Fruit fly (Drosophila melanogaster): ENCODE measurements around the gene ver.

ver gene

DNA sequence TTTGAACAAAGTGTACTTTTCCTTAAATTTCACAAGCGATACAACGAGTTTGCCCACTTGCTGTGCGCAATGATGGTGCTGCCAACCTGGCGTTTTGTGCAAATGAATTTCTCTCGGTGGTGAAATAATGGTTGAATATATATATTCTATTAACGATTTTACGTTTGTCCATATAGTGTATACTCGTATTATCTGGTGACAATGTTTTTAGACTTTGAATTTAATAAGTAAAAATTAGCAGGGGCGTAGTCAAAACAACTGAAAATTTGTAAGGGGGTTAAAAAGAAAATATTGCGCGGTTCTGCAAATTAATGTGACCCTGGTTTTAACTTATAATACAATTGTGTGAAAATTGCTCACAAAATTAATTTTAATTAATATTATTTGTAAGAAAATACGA, at the start of gene ver, which contains the start of gene Gcn5:
Gene ver (plus strand): TSS at position 47 of the 400 bp plus-strand sequence.
Gene Gcn5 (minus strand): TSS at position 74 of the 400 bp plus-strand sequence.
- TF ChIP-seq CG8301 (tag; optimal IDR thresholded peaks at IDR 0.05) (peak; percentile 95), D1 (tag; optimal IDR thresholded peaks at IDR 0.05) (no peak), EcR (GFP tag; optimal IDR thresholded peaks at IDR 0.05) (peak; percentile 17), gl (tag; optimal IDR thresholded peaks at IDR 0.05) (peak; percentile 83), CG12605 (GFP tag; IDR thresholded peaks at IDR 0.05) (peak; percentile 96), CG32121 (GFP tag; IDR thresholded peaks at IDR 0.05) (peak; percentile 98), CG14655 (GFP tag; optimal IDR thresholded peaks at IDR 0.05) (peak; percentile 97), Pif1B (GFP tag; optimal IDR thresholded peaks at IDR 0.05) (peak; percentile 97), CG10348 (GFP tag; IDR thresholded peaks at IDR 0.05) (peak; percentile 90), CG17806 (tag; optimal IDR thresholded peaks at IDR 0.05) (peak; percentile 94), CG8159 (tag; optimal IDR thresholded peaks at IDR 0.05) (peak; percentile 92), Ets98B (GFP tag; IDR thresholded peaks at IDR 0.05) (peak; percentile 98), Snoo (tag; optimal IDR thresholded peaks at IDR 0.05) (peak; percentile 93), rn (GFP tag; IDR thresholded peaks at IDR 0.05) (peak; percentile 95), CG9948 (tag; optimal IDR thresholded peaks at IDR 0.05) (peak; percentile 93), CG4496 (GFP tag; IDR thresholded peaks at IDR 0.05) (peak; percentile 99), CG15710 (tag; optimal IDR thresholded peaks at IDR 0.05) (peak; percentile 95), fd96Ca (GFP tag; IDR thresholded peaks at IDR 0.05) (peak; percentile 96), Pif1A (GFP tag; optimal IDR thresholded peaks at IDR 0.05) (peak; percentile 96), CG34367 (tag; optimal IDR thresholded peaks at IDR 0.05) (peak; percentile 91), CG13204 (GFP tag; optimal IDR thresholded peaks at IDR 0.05) (no peak)

DNA sequence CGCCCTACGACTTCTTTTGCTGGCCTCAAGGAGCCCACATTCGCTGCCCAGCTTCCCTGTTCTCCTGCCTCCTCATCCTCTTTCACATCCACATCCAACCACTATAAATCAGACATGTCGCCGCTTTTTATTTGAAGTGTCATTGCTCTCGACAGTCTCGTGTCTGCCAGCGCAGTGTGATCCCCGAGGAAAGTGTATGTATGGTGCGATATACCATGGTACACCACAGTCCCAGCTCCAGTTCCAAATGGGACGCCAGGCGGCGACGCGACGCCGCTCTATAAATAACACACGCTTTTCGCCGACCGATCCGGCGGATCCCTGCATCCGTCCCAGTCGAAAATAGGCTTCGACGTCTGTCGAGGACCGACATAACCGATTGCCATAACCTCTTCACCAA, 45.6 kb upstream of the ver start:
- TF ChIP-seq EcR (GFP tag; optimal IDR thresholded peaks at IDR 0.05), result peak; percentile 83
- TF ChIP-seq CG8159 (tag; optimal IDR thresholded peaks at IDR 0.05), result no peak

DNA sequence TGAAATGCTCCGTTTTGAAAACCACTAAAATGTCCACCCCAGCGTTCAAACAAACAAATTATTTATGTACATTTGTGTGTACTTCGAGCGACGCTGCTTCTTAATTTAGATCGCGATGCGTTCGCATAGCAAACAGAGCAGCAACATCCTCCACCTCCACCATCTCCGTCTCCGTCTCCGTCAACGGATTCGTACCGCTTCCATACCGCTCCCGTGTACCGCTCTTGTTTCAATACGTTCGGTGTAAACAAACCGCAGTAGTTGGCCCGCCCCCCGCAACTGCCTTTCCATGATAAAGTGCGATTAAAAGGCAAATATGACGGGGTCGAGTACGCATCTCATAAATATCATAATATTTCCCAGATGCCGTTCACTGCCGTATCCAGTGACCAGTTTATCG, 41.5 kb upstream of the ver start, which contains the start of gene CG33725:
Gene CG33725 (plus strand): TSS at position 364 of the 400 bp plus-strand sequence.
- no peak for TF ChIP-seq CG8159 (tag; optimal IDR thresholded peaks at IDR 0.05)
- no peak for TF ChIP-seq CG9948 (tag; optimal IDR thresholded peaks at IDR 0.05)
- 0 out of 2 replicates have a peak, but pooled peaks have one; percentile 19 for TF ChIP-seq rn (GFP tag; IDR thresholded peaks at IDR 0.05)
- TF ChIP-seq CG10348 (GFP tag; IDR thresholded peaks at IDR 0.05), result no peak
- peak; percentile 57 for TF ChIP-seq CG13204 (GFP tag; optimal IDR thresholded peaks at IDR 0.05)
- no peak for TF ChIP-seq CG4496 (GFP tag; IDR thresholded peaks at IDR 0.05)
- no peak for TF ChIP-seq CG32121 (GFP tag; IDR thresholded peaks at IDR 0.05)
- no peak for TF ChIP-seq EcR (GFP tag; optimal IDR thresholded peaks at IDR 0.05)

DNA sequence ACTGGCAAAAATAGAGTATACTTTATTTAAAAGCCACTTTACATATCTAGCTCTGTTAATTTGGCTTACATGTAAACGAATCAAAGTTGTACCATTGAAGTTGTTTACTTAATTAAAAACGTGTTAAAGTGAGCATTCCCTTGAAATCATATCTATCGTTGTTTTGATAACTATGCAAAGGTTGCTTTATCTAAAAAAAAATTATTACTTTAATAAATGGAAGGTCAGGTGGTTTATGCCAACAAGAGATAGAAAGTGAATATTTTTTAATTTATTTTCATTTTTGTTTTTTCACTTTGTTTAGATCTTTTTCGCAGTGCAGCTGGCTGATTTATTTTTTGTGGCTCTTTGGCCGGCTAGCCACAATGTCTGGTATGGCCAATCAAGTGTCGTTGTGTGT, 40.9 kb upstream of the ver start:
- TF ChIP-seq rn (GFP tag; IDR thresholded peaks at IDR 0.05), result peak; percentile 59; the same call in 1 of the 2 replicates
- TF ChIP-seq gl (tag; optimal IDR thresholded peaks at IDR 0.05), result no peak
- TF ChIP-seq fd96Ca (GFP tag; IDR thresholded peaks at IDR 0.05), result peak; percentile 50; the same call in 2 of the 3 replicates
- TF ChIP-seq CG4496 (GFP tag; IDR thresholded peaks at IDR 0.05), result peak; percentile 73; the same call in 2 of the 3 replicates
- 0 out of 2 replicates have a peak, but pooled peaks have one; percentile 43 for TF ChIP-seq CG10348 (GFP tag; IDR thresholded peaks at IDR 0.05)
- TF ChIP-seq CG12605 (GFP tag; IDR thresholded peaks at IDR 0.05), result peak; percentile 73
- TF ChIP-seq Pif1B (GFP tag; optimal IDR thresholded peaks at IDR 0.05), result peak; percentile 53
- TF ChIP-seq Snoo (tag; optimal IDR thresholded peaks at IDR 0.05), result no peak
- TF ChIP-seq CG9948 (tag; optimal IDR thresholded peaks at IDR 0.05), result peak; percentile 66
- TF ChIP-seq CG15710 (tag; optimal IDR thresholded peaks at IDR 0.05), result peak; percentile 65
- TF ChIP-seq CG34367 (tag; optimal IDR thresholded peaks at IDR 0.05), result peak; percentile 37
- TF ChIP-seq CG8301 (tag; optimal IDR thresholded peaks at IDR 0.05), result peak; percentile 80
- peak; percentile 9 for TF ChIP-seq CG13204 (GFP tag; optimal IDR thresholded peaks at IDR 0.05)
- TF ChIP-seq EcR (GFP tag; optimal IDR thresholded peaks at IDR 0.05), result no peak
- peak; percentile 73 for TF ChIP-seq CG8159 (tag; optimal IDR thresholded peaks at IDR 0.05)
- peak; percentile 86 for TF ChIP-seq CG14655 (GFP tag; optimal IDR thresholded peaks at IDR 0.05)
- TF ChIP-seq Pif1A (GFP tag; optimal IDR thresholded peaks at IDR 0.05), result peak; percentile 61
- peak; percentile 77 for TF ChIP-seq Ets98B (GFP tag; IDR thresholded peaks at IDR 0.05)
- peak; percentile 88 for TF ChIP-seq CG32121 (GFP tag; IDR thresholded peaks at IDR 0.05)
- TF ChIP-seq D1 (tag; optimal IDR thresholded peaks at IDR 0.05), result no peak
- peak; percentile 51 for TF ChIP-seq CG17806 (tag; optimal IDR thresholded peaks at IDR 0.05)

DNA sequence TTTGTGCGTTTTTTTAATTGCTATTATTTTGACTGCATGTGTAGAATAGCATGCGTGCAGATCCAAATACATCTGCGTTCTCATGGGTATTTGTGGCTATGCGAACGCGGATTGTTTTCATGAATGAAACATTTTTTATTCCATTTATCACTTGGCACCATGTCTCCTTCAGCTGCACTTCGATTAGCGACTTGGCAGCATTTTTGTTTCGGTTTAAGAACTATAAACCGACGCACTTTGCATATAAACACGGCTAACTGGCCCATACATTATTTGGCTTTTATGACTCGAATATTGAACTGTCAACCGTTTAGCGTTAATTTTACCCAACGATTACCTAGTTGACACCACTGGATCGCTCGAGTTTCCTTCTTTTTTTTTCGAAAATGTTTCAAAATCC, 39.3 kb upstream of the ver start:
- peak; percentile 16; the same call in 1 of the 2 replicates for TF ChIP-seq CG32121 (GFP tag; IDR thresholded peaks at IDR 0.05)
- TF ChIP-seq Pif1A (GFP tag; optimal IDR thresholded peaks at IDR 0.05), result no peak
- TF ChIP-seq CG8159 (tag; optimal IDR thresholded peaks at IDR 0.05), result no peak
- TF ChIP-seq CG4496 (GFP tag; IDR thresholded peaks at IDR 0.05), result 0 out of 3 replicates have a peak, but pooled peaks have one; percentile 38

DNA sequence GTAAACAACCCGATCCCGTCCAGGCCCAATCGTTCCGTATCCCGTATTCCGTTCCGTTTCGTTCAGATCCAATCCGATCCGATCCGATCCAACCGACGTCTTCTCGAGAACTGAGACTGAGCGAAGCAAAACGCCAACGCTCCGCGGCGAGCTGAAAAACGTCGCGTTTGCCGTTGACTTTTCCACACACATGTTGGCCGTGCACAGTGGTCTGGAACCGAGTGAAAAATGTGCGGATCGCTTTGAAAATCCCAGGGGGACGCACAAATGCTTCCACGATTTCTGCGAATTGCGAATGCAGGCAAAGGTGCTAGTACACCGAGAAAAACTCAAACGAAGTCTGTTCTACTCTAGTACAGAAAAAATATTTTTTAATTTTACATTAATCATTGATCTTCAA, 38.8 kb upstream of the ver start, which contains the start of gene CG10663:
Gene CG10663 (minus strand): TSS at position 88 of the 400 bp plus-strand sequence.
- TF ChIP-seq CG32121 (GFP tag; IDR thresholded peaks at IDR 0.05) (no peak), rn (GFP tag; IDR thresholded peaks at IDR 0.05) (no peak), CG15710 (tag; optimal IDR thresholded peaks at IDR 0.05) (no peak), CG8159 (tag; optimal IDR thresholded peaks at IDR 0.05) (no peak), CG8301 (tag; optimal IDR thresholded peaks at IDR 0.05) (peak; percentile 21), gl (tag; optimal IDR thresholded peaks at IDR 0.05) (no peak), D1 (tag; optimal IDR thresholded peaks at IDR 0.05) (no peak), CG4496 (GFP tag; IDR thresholded peaks at IDR 0.05) (peak; percentile 77), EcR (GFP tag; optimal IDR thresholded peaks at IDR 0.05) (peak; percentile 20), Pif1A (GFP tag; optimal IDR thresholded peaks at IDR 0.05) (no peak), Ets98B (GFP tag; IDR thresholded peaks at IDR 0.05) (peak; percentile 51), CG10348 (GFP tag; IDR thresholded peaks at IDR 0.05) (no peak), CG34367 (tag; optimal IDR thresholded peaks at IDR 0.05) (no peak), CG12605 (GFP tag; IDR thresholded peaks at IDR 0.05) (no peak), CG13204 (GFP tag; optimal IDR thresholded peaks at IDR 0.05) (peak; percentile 22), Snoo (tag; optimal IDR thresholded peaks at IDR 0.05) (no peak), CG9948 (tag; optimal IDR thresholded peaks at IDR 0.05) (no peak), fd96Ca (GFP tag; IDR thresholded peaks at IDR 0.05) (no peak; the same call in 2 of the 3 replicates), CG17806 (tag; optimal IDR thresholded peaks at IDR 0.05) (no peak), CG14655 (GFP tag; optimal IDR thresholded peaks at IDR 0.05) (peak; percentile 22), Pif1B (GFP tag; optimal IDR thresholded peaks at IDR 0.05) (no peak)

Data from whole organism, pupa.